Fruit fly (Drosophila melanogaster): ENCODE results near the gene CycH.

Gene CycH

dm6 chr3L:21821780-21822179 lies at the start of gene CycH (continued):
- TF ChIP-seq da (GFP tag; optimal IDR thresholded peaks at IDR 0.05) (no peak), CG11723 (GFP tag; optimal IDR thresholded peaks at IDR 0.05) (no peak), stwl (tag; optimal IDR thresholded peaks at IDR 0.05) (peak; percentile 63), sob (GFP tag; IDR thresholded peaks at IDR 0.05) (no peak), Chrac-16 (GFP tag; optimal IDR thresholded peaks at IDR 0.05) (peak; percentile 51), sens (GFP tag) (peak; percentile 86), nmo (GFP tag; optimal IDR thresholded peaks at IDR 0.05) (no peak), abd-A (tag; optimal IDR thresholded peaks at IDR 0.05) (no peak), toy (GFP tag; IDR thresholded peaks at IDR 0.05) (no peak), dan (GFP tag; IDR thresholded peaks at IDR 0.05) (no peak), Hey (tag; optimal IDR thresholded peaks at IDR 0.05) (no peak), kah (GFP tag; optimal IDR thresholded peaks at IDR 0.05) (no peak), wdn (GFP tag; IDR thresholded peaks at IDR 0.05) (no peak), CG16813 (GFP tag; IDR thresholded peaks at IDR 0.05; ENCODE audit: partially characterized antibody) (no peak), Vsx1 (GFP tag; optimal IDR thresholded peaks at IDR 0.05) (no peak), vnd (GFP tag; IDR thresholded peaks at IDR 0.05; ENCODE audit: partially characterized antibody) (no peak), Dip3 (GFP tag; optimal IDR thresholded peaks at IDR 0.05) (no peak), HLHmδ (GFP tag; optimal IDR thresholded peaks at IDR 0.05) (no peak), H2.0 (GFP tag; IDR thresholded peaks at IDR 0.05) (no peak), Lhr (GFP tag; optimal IDR thresholded peaks at IDR 0.05) (peak; percentile 11), Nf-YA (GFP tag; IDR thresholded peaks at IDR 0.05) (no peak), gem (tag; optimal IDR thresholded peaks at IDR 0.05) (no peak), nom (GFP tag; optimal IDR thresholded peaks at IDR 0.05) (peak; percentile 33), vfl (GFP tag; optimal IDR thresholded peaks at IDR 0.05) (no peak), cas (GFP tag; IDR thresholded peaks at IDR 0.05) (no peak), prd (optimal IDR thresholded peaks at IDR 0.05) (no peak), prd (GFP tag; IDR thresholded peaks at IDR 0.05) (no peak), CG17361 (GFP tag; IDR thresholded peaks at IDR 0.05) (0 out of 3 replicates have a peak, but pooled peaks have one; percentile 40), Bteb2 (GFP tag; optimal IDR thresholded peaks at IDR 0.05) (no peak), kni (GFP tag; optimal IDR thresholded peaks at IDR 0.05) (no peak), Camta (GFP tag; optimal IDR thresholded peaks at IDR 0.05) (peak; percentile 21), CG4424 (GFP tag; optimal IDR thresholded peaks at IDR 0.05) (peak; percentile 57), zf30C (GFP tag; optimal IDR thresholded peaks at IDR 0.05) (no peak), CG10431 (GFP tag; optimal IDR thresholded peaks at IDR 0.05) (no peak), Kr (GFP tag; optimal IDR thresholded peaks at IDR 0.05) (no peak), Hmr (GFP tag; optimal IDR thresholded peaks at IDR 0.05) (no peak), yki (optimal IDR thresholded peaks at IDR 0.05) (no peak), sna (GFP tag; IDR thresholded peaks at IDR 0.05; ENCODE audit: partially characterized antibody) (no peak), dmrt11E (tag; optimal IDR thresholded peaks at IDR 0.05) (no peak), nerfin-1 (tag; optimal IDR thresholded peaks at IDR 0.05) (no peak), Atf3 (GFP tag; optimal IDR thresholded peaks at IDR 0.05) (no peak), fd96Cb (tag; optimal IDR thresholded peaks at IDR 0.05) (no peak), CG10462 (GFP tag; optimal IDR thresholded peaks at IDR 0.05) (no peak), CG6272 (GFP tag; IDR thresholded peaks at IDR 0.05) (no peak), exex (tag; optimal IDR thresholded peaks at IDR 0.05) (no peak), tll (GFP tag; optimal IDR thresholded peaks at IDR 0.05) (no peak), pb (GFP tag; optimal IDR thresholded peaks at IDR 0.05) (no peak), CG15514 (GFP tag; optimal IDR thresholded peaks at IDR 0.05) (no peak), al (GFP tag; IDR thresholded peaks at IDR 0.05) (no peak), h (optimal IDR thresholded peaks at IDR 0.05) (no peak), CG10979 (tag; optimal IDR thresholded peaks at IDR 0.05) (no peak), emc (GFP tag; optimal IDR thresholded peaks at IDR 0.05) (no peak), crol (GFP tag; IDR thresholded peaks at IDR 0.05) (no peak)

Data from whole organism, embryonic.